Fruit fly (Drosophila melanogaster): ENCODE data around the gene CG18178.
A peak's percentile ranks its signal among the peaks of the same experiment; 100 is the strongest.

CG18178 gene

dm6 chr3L:9762036-9762597, 43.2 kb upstream of the CG18178 start (continued):
- no peak for TF ChIP-seq CG11085 (GFP tag; IDR thresholded peaks at IDR 0.05)
- TF ChIP-seq sqz (GFP tag; optimal IDR thresholded peaks at IDR 0.05): no peak
- peak; percentile 43; the same call in 2 of the 3 replicates for TF ChIP-seq row (GFP tag; IDR thresholded peaks at IDR 0.05)
- TF ChIP-seq CG1647 (GFP tag; optimal IDR thresholded peaks at IDR 0.05): no peak
- TF ChIP-seq CG9797 (GFP tag; optimal IDR thresholded peaks at IDR 0.05): no peak
- TF ChIP-seq grn (GFP tag; optimal IDR thresholded peaks at IDR 0.05): no peak
- no peak for TF ChIP-seq mirr (GFP tag; optimal IDR thresholded peaks at IDR 0.05)
- TF ChIP-seq CG6791 (GFP tag; IDR thresholded peaks at IDR 0.05; ENCODE audit: partially characterized antibody): no peak
- TF ChIP-seq repo (GFP tag; optimal IDR thresholded peaks at IDR 0.05): no peak
- TF ChIP-seq maf-S (GFP tag; optimal IDR thresholded peaks at IDR 0.05): no peak
- no peak for TF ChIP-seq CG6654 (GFP tag; optimal IDR thresholded peaks at IDR 0.05)
- TF ChIP-seq CG8290 (GFP tag; optimal IDR thresholded peaks at IDR 0.05): no peak
- peak; percentile 46 to 68 for TF ChIP-seq CG8290 (tag; optimal IDR thresholded peaks at IDR 0.05)
- no peak for TF ChIP-seq Ptx1 (GFP tag; IDR thresholded peaks at IDR 0.05)
- no peak for TF ChIP-seq Dip3 (GFP tag; optimal IDR thresholded peaks at IDR 0.05)
- peak; percentile 12 for TF ChIP-seq btn (GFP tag; optimal IDR thresholded peaks at IDR 0.05)
- TF ChIP-seq CG9215 (GFP tag; IDR thresholded peaks at IDR 0.05): no peak
- no peak for TF ChIP-seq fu2 (GFP tag; optimal IDR thresholded peaks at IDR 0.05)
- TF ChIP-seq ac (GFP tag; optimal IDR thresholded peaks at IDR 0.05): no peak
- TF ChIP-seq odd (GFP tag; optimal IDR thresholded peaks at IDR 0.05): peak; percentile 37
- no peak for TF ChIP-seq CG30431 (GFP tag; optimal IDR thresholded peaks at IDR 0.05)
- peak; percentile 30 for TF ChIP-seq sug (tag; optimal IDR thresholded peaks at IDR 0.05)
- peak; percentile 8 for TF ChIP-seq Dp (GFP tag; optimal IDR thresholded peaks at IDR 0.05)
- TF ChIP-seq Awh (GFP tag; IDR thresholded peaks at IDR 0.05): peak; percentile 39; the same call in 1 of the 2 replicates
- no peak for TF ChIP-seq CG3065 (GFP tag; optimal IDR thresholded peaks at IDR 0.05)
- no peak for TF ChIP-seq kni (GFP tag; optimal IDR thresholded peaks at IDR 0.05)
- TF ChIP-seq CG17359 (tag; optimal IDR thresholded peaks at IDR 0.05): peak; percentile 4
- no peak for TF ChIP-seq CG6272 (GFP tag; IDR thresholded peaks at IDR 0.05)
- TF ChIP-seq Lpt (GFP tag; optimal IDR thresholded peaks at IDR 0.05): no peak
- TF ChIP-seq CG14667 (GFP tag; IDR thresholded peaks at IDR 0.05): no peak
- TF ChIP-seq kah (GFP tag; optimal IDR thresholded peaks at IDR 0.05): peak; percentile 7
- no peak for TF ChIP-seq Bteb2 (GFP tag; optimal IDR thresholded peaks at IDR 0.05)
- TF ChIP-seq CG9437 (GFP tag; optimal IDR thresholded peaks at IDR 0.05): no peak
- TF ChIP-seq zen (tag; optimal IDR thresholded peaks at IDR 0.05): no peak
- TF ChIP-seq CG13894 (tag; optimal IDR thresholded peaks at IDR 0.05): no peak
- no peak for TF ChIP-seq ewg (GFP tag; optimal IDR thresholded peaks at IDR 0.05)
- TF ChIP-seq wdn (GFP tag; IDR thresholded peaks at IDR 0.05): no peak
- no peak; the same call in 1 of the 2 replicates for TF ChIP-seq bbx (GFP tag; IDR thresholded peaks at IDR 0.05; ENCODE audit: partially characterized antibody)
- TF ChIP-seq dysf (GFP tag; IDR thresholded peaks at IDR 0.05): 0 out of 3 replicates have a peak, but pooled peaks have one; percentile 12
- TF ChIP-seq Antp (GFP tag; optimal IDR thresholded peaks at IDR 0.05): no peak
- TF ChIP-seq Taf1 (GFP tag; IDR thresholded peaks at IDR 0.05): no peak
- no peak for TF ChIP-seq eyg (GFP tag; optimal IDR thresholded peaks at IDR 0.05)
- TF ChIP-seq gfzf (GFP tag; optimal IDR thresholded peaks at IDR 0.05): no peak
- TF ChIP-seq CG10431 (GFP tag; optimal IDR thresholded peaks at IDR 0.05): no peak
- no peak for TF ChIP-seq lmd (GFP tag; IDR thresholded peaks at IDR 0.05)
- TF ChIP-seq h (optimal IDR thresholded peaks at IDR 0.05): no peak
- no peak for TF ChIP-seq klu (GFP tag; IDR thresholded peaks at IDR 0.05)
- TF ChIP-seq gcm (GFP tag; optimal IDR thresholded peaks at IDR 0.05): no peak
- no peak for TF ChIP-seq al (GFP tag; IDR thresholded peaks at IDR 0.05)
- TF ChIP-seq CG3163 (GFP tag; optimal IDR thresholded peaks at IDR 0.05): peak; percentile 64
- TF ChIP-seq Lhr (GFP tag; optimal IDR thresholded peaks at IDR 0.05): peak; percentile 15
- TF ChIP-seq Vsx1 (GFP tag; optimal IDR thresholded peaks at IDR 0.05): no peak

Measured in whole organism, embryonic.